Worm (Caenorhabditis elegans): Measurements from ENCODE around the gene W02B12.13.

The W02B12.13 gene

ce11 chrII:11473525-11474181 lies 28.6 kb downstream of the W02B12.13 start, which contains the start of the genes metl-1 and W02B12.11 (continued):
- TF ChIP-seq hmg-20 (GFP tag; IDR thresholded peaks at IDR 0.05), result peak; percentile 80
- TF ChIP-seq F23B12.7 (tag; optimal IDR thresholded peaks at IDR 0.05; ENCODE audit: insufficient read depth), result peak; percentile 25
- TF ChIP-seq ZK185.1 (tag; optimal IDR thresholded peaks at IDR 0.05; ENCODE audit: poor library complexity, severe bottlenecking), result peak; percentile 69
- peak; percentile 72; the same call in 1 of the 2 replicates for TF ChIP-seq Y56A3A.18 (GFP tag; IDR thresholded peaks at IDR 0.05)
- peak; percentile 92 for TF ChIP-seq rcor-1 (GFP tag; IDR thresholded peaks at IDR 0.05)
- TF ChIP-seq C06A6.2 (GFP tag; conservative IDR thresholded peaks at IDR 0.05), result peak; percentile 69
- peak; percentile 16 for TF ChIP-seq snpc-4 (GFP tag; optimal IDR thresholded peaks at IDR 0.05)
- TF ChIP-seq snpc-4 (tag; optimal IDR thresholded peaks at IDR 0.05), result peak; percentile 61 to 77 (median 70)
- peak; percentile 29 for TF ChIP-seq dpl-1 (GFP tag; optimal IDR thresholded peaks at IDR 0.05)
- TF ChIP-seq F33H1.4 (GFP tag; IDR thresholded peaks at IDR 0.05), result peak; percentile 75
- TF ChIP-seq unc-62 (GFP tag; optimal IDR thresholded peaks at IDR 0.05), result no peak
- peak; percentile 92 for TF ChIP-seq hmg-1.2 (GFP tag; IDR thresholded peaks at IDR 0.05)
- TF ChIP-seq cebp-2 (GFP tag; IDR thresholded peaks at IDR 0.05), result no peak
- peak; percentile 91 for TF ChIP-seq madf-6 (GFP tag; IDR thresholded peaks at IDR 0.05)
- TF ChIP-seq tbp1 (GFP tag; optimal IDR thresholded peaks at IDR 0.05), result peak; percentile 68
- 0 out of 2 replicates have a peak, but pooled peaks have one; percentile 38 for TF ChIP-seq egl-18 (GFP tag; IDR thresholded peaks at IDR 0.05)
- TF ChIP-seq rec-8 (tag; optimal IDR thresholded peaks at IDR 0.05), result peak in 1 of 2 experiments; percentile 28
- peak; percentile 41 for TF ChIP-seq snpc-3.4 (tag; optimal IDR thresholded peaks at IDR 0.05)
- peak; percentile 43 for TF ChIP-seq ceh-27 (GFP tag; optimal IDR thresholded peaks at IDR 0.05)
- TF ChIP-seq chd-7 (tag; optimal IDR thresholded peaks at IDR 0.05), result peak; percentile 52
- TF ChIP-seq zim-3 (tag; optimal IDR thresholded peaks at IDR 0.05), result no peak
- no peak for TF ChIP-seq F55B11.4 (tag; optimal IDR thresholded peaks at IDR 0.05; ENCODE audit: borderline replicate concordance, insufficient read depth)
- TF ChIP-seq lin-54 (GFP tag; optimal IDR thresholded peaks at IDR 0.05), result peak; percentile 87
- peak; percentile 67 for TF ChIP-seq madf-8 (GFP tag; conservative IDR thresholded peaks at IDR 0.05)
- peak; percentile 79 for TF ChIP-seq hsf-1 (GFP tag; IDR thresholded peaks at IDR 0.05)
- TF ChIP-seq lin-35 (GFP tag; optimal IDR thresholded peaks at IDR 0.05), result peak in 2 of 3 experiments; percentile 53 to 82
- TF ChIP-seq F22D6.2 (tag; optimal IDR thresholded peaks at IDR 0.05), result peak; percentile 43
- TF ChIP-seq somi-1 (GFP tag; optimal IDR thresholded peaks at IDR 0.05), result peak; percentile 50
- peak; percentile 74 for TF ChIP-seq tlf-1 (GFP tag; optimal IDR thresholded peaks at IDR 0.05)
- no peak for TF ChIP-seq T26A5.8 (tag; optimal IDR thresholded peaks at IDR 0.05)
- peak in 1 of 2 experiments; percentile 57 for TF ChIP-seq let-607 (tag; optimal IDR thresholded peaks at IDR 0.05)
- no peak for TF ChIP-seq mxl-1 (tag; optimal IDR thresholded peaks at IDR 0.05)
- TF ChIP-seq nhr-80 (tag; optimal IDR thresholded peaks at IDR 0.05), result peak; percentile 55
- TF ChIP-seq lsl-1 (GFP tag; optimal IDR thresholded peaks at IDR 0.05), result peak; percentile 75
- no peak for TF ChIP-seq fkh-3 (tag; optimal IDR thresholded peaks at IDR 0.05)
- TF ChIP-seq K12H6.12 (tag; optimal IDR thresholded peaks at IDR 0.05), result peak; percentile 23
- no peak for TF ChIP-seq ceh-40 (GFP tag; IDR thresholded peaks at IDR 0.05)
- no peak for TF ChIP-seq F57A8.1 (GFP tag; optimal IDR thresholded peaks at IDR 0.05)
- TF ChIP-seq die-1 (tag; optimal IDR thresholded peaks at IDR 0.05), result peak; percentile 33
- peak; percentile 50 for TF ChIP-seq madf-10 (tag; optimal IDR thresholded peaks at IDR 0.05)
- TF ChIP-seq Y79H2A.3 (GFP tag; conservative IDR thresholded peaks at IDR 0.05), result no peak
- TF ChIP-seq cebp-1 (GFP tag; IDR thresholded peaks at IDR 0.05), result 0 out of 2 replicates have a peak, but pooled peaks have one; percentile 13
- peak; percentile 82 for TF ChIP-seq cebp-1 (tag; optimal IDR thresholded peaks at IDR 0.05)

All from whole organism, young adult.